Worm (Caenorhabditis elegans) whole organism, young adult: ENCODE measurements around the gene ubq-2.

ENCODE experiments used
- C17E4.6 ChIP-seq: fragments of 200-800 bp; sonication (Bioruptor generic); IDR thresholded peaks from 2 replicates; pipeline ENCODE4 v1.3.6; 2022; ENCODE audit warnings: missing genetic modification reagents, missing genetic modification characterization, missing compliant biosample characterization
- F23B12.7 ChIP-seq: sonication (generic microtip); optimal IDR thresholded peaks from 2 replicates; lab custom pipeline; 2017; ENCODE audit warnings: missing genetic modification characterization, mild to moderate bottlenecking, missing compliant biosample characterization, antibody characterized with exemption, moderate library complexity; ENCODE audit not compliant: insufficient read depth
- F57A8.1 ChIP-seq: fragments of 200-800 bp; sonication (Bioruptor generic); optimal IDR thresholded peaks from 2 replicates; lab custom pipeline; 2018; ENCODE audit warnings: mild to moderate bottlenecking, missing genetic modification characterization, moderate library complexity, missing compliant biosample characterization
- F57C9.4 ChIP-seq: sonication (generic microtip); optimal IDR thresholded peaks from 2 replicates; lab custom pipeline; 2017; ENCODE audit warnings: mild to moderate bottlenecking, missing genetic modification characterization, missing compliant biosample characterization
- K12H6.12 ChIP-seq: fragments of 200-800 bp; sonication (Bioruptor generic); optimal IDR thresholded peaks from 2 replicates; lab custom pipeline; 2018; ENCODE audit warnings: mild to moderate bottlenecking, missing genetic modification characterization, missing compliant biosample characterization
- T26A5.8 ChIP-seq: sonication (generic microtip); optimal IDR thresholded peaks from 2 replicates; lab custom pipeline; 2016; ENCODE audit warnings: missing genetic modification characterization, missing compliant biosample characterization
- ama-1 ChIP-seq, 3 experiments: fragments of 150-350 bp in 1 of 3; sonication (generic microtip) in 2 of 3; optimal IDR thresholded peaks; 2 replicates each; lab custom pipeline; 2014 to 2018; ENCODE audit warnings: missing biosample characterization in 2 of 3, missing genetic modification characterization in 2 of 3, missing genetic modification reagents in 2 of 3
- aptf-2 ChIP-seq: fragments of 200-800 bp; sonication (Bioruptor generic); conservative IDR thresholded peaks from 2 replicates; pipeline ENCODE4 v1.3.6; 2022; ENCODE audit warnings: missing genetic modification reagents, missing genetic modification characterization, missing compliant biosample characterization
- athp-1 ChIP-seq: sonication (generic microtip); optimal IDR thresholded peaks from 2 replicates; lab custom pipeline; 2017; ENCODE audit warnings: mild to moderate bottlenecking, missing genetic modification characterization, missing compliant biosample characterization
- bed-1 ChIP-seq: fragments of 200-800 bp; sonication (Bioruptor generic); IDR thresholded peaks from 2 replicates; pipeline ENCODE4 v1.3.6; 2022; ENCODE audit warnings: missing genetic modification reagents, missing genetic modification characterization, missing compliant biosample characterization
- bed-2 ChIP-seq: fragments of 200-800 bp; sonication (Bioruptor generic); IDR thresholded peaks from 2 replicates; pipeline ENCODE4 v1.3.6; 2022; ENCODE audit warnings: missing genetic modification reagents, missing genetic modification characterization, missing compliant biosample characterization
- cebp-1 ChIP-seq, 2 experiments: fragments of 200-800 bp in 1 of 2; sonication (Bioruptor generic) in 1 of 2; sonication (generic microtip) in 1 of 2; IDR thresholded peaks in 1 of 2; optimal IDR thresholded peaks in 1 of 2; 2 replicates each; pipeline versions ENCODE4 v1.3.6 to Lab custom; 2017 to 2022; ENCODE audit warnings: missing compliant biosample characterization in 2 of 2, missing genetic modification characterization in 2 of 2, mild to moderate bottlenecking in 1 of 2, missing genetic modification reagents in 1 of 2, moderate library complexity in 1 of 2
- ceh-27 ChIP-seq: fragments of 200-800 bp; sonication (Bioruptor generic); optimal IDR thresholded peaks from 2 replicates; lab custom pipeline; 2018; ENCODE audit warnings: mild to moderate bottlenecking, missing genetic modification characterization, moderate library complexity, missing compliant biosample characterization
- ceh-79 ChIP-seq: sonication (generic microtip); optimal IDR thresholded peaks from 2 replicates; lab custom pipeline; 2017; ENCODE audit warnings: mild to moderate bottlenecking, missing genetic modification characterization, missing compliant biosample characterization
- ceh-91 ChIP-seq: fragments of 200-800 bp; sonication (Bioruptor generic); IDR thresholded peaks from 2 replicates; pipeline ENCODE4 v1.3.6; 2022; ENCODE audit warnings: missing genetic modification reagents, missing genetic modification characterization, missing compliant biosample characterization
- chd-7 ChIP-seq: sonication (generic microtip); optimal IDR thresholded peaks from 2 replicates; lab custom pipeline; 2016; ENCODE audit warnings: mild to moderate bottlenecking, missing genetic modification characterization, moderate library complexity, missing compliant biosample characterization
- dox-1 ChIP-seq: fragments of 200-800 bp; sonication (Bioruptor generic); IDR thresholded peaks from 2 replicates; pipeline ENCODE4 v1.3.6; 2022; ENCODE audit warnings: missing genetic modification reagents, missing genetic modification characterization, missing compliant biosample characterization
- egl-18 ChIP-seq: fragments of 200-800 bp; sonication (Bioruptor generic); IDR thresholded peaks from 2 replicates; pipeline ENCODE4 v1.3.6; 2022; ENCODE audit warnings: missing genetic modification reagents, missing genetic modification characterization, missing compliant biosample characterization
- egl-44 ChIP-seq: fragments of 200-800 bp; sonication (Bioruptor generic); IDR thresholded peaks from 2 replicates; pipeline ENCODE4 v1.3.6; 2022; ENCODE audit warnings: missing genetic modification reagents, missing genetic modification characterization, missing compliant biosample characterization
- egrh-3 ChIP-seq: fragments of 200-800 bp; sonication (Bioruptor generic); IDR thresholded peaks from 2 replicates; pipeline ENCODE4 v1.3.6; 2022; ENCODE audit warnings: missing genetic modification reagents, missing genetic modification characterization, missing compliant biosample characterization
- ekl-4 ChIP-seq: fragments of 200-800 bp; sonication (Bioruptor generic); IDR thresholded peaks from 2 replicates; pipeline ENCODE4 v1.3.6; 2022; ENCODE audit warnings: missing genetic modification reagents, missing genetic modification characterization, missing compliant biosample characterization
- hlh-12 ChIP-seq: sonication (generic microtip); optimal IDR thresholded peaks from 2 replicates; lab custom pipeline; 2016; ENCODE audit warnings: missing genetic modification characterization, missing compliant biosample characterization
- hrde-1 ChIP-seq: sonication (generic microtip); optimal IDR thresholded peaks from 2 replicates; lab custom pipeline; 2016; ENCODE audit warnings: missing genetic modification characterization, mild to moderate bottlenecking, missing compliant biosample characterization, moderate library complexity, missing genotype, missing genetic modification reagents, borderline replicate concordance
- let-607 ChIP-seq, 2 experiments: fragments of 200-800 bp in 1 of 2; sonication (Bioruptor generic) in 1 of 2; sonication (generic microtip) in 1 of 2; optimal IDR thresholded peaks; 2 replicates each; lab custom pipeline; 2016 to 2018; ENCODE audit warnings: mild to moderate bottlenecking in 2 of 2, missing compliant biosample characterization in 2 of 2, missing genetic modification characterization in 2 of 2, moderate library complexity in 2 of 2, missing genotype in 1 of 2
- lin-35 ChIP-seq, 3 experiments: fragments of 150-350 bp in 2 of 3; sonication (generic microtip) in 1 of 3; optimal IDR thresholded peaks; 2 replicates each; lab custom pipeline; 2014 to 2018; ENCODE audit warnings: missing biosample characterization in 3 of 3, missing genetic modification characterization in 3 of 3, missing genetic modification reagents in 3 of 3
- lsy-27 ChIP-seq: sonication (generic microtip); optimal IDR thresholded peaks from 2 replicates; lab custom pipeline; 2017; ENCODE audit warnings: missing genetic modification characterization, mild to moderate bottlenecking, missing compliant biosample characterization, antibody characterized with exemption, missing genotype, borderline replicate concordance; ENCODE audit not compliant: insufficient read depth
- madf-10 ChIP-seq: sonication (generic microtip); optimal IDR thresholded peaks from 2 replicates; lab custom pipeline; 2016; ENCODE audit warnings: mild to moderate bottlenecking, missing genetic modification characterization, missing compliant biosample characterization
- madf-3 ChIP-seq: fragments of 200-800 bp; sonication (Bioruptor generic); IDR thresholded peaks from 2 replicates; pipeline ENCODE4 v1.3.6; 2022; ENCODE audit warnings: missing genetic modification reagents, missing genetic modification characterization, missing compliant biosample characterization
- madf-6 ChIP-seq: fragments of 200-800 bp; sonication (Bioruptor generic); IDR thresholded peaks from 2 replicates; pipeline ENCODE4 v1.3.6; 2022; ENCODE audit warnings: missing genetic modification reagents, missing genetic modification characterization, missing compliant biosample characterization
- madf-8 ChIP-seq: fragments of 200-800 bp; sonication (Bioruptor generic); conservative IDR thresholded peaks from 2 replicates; pipeline ENCODE4 v1.3.6; 2022; ENCODE audit warnings: missing genetic modification reagents, missing genetic modification characterization, missing compliant biosample characterization
- mcd-1 ChIP-seq: fragments of 200-800 bp; sonication (Bioruptor generic); IDR thresholded peaks from 2 replicates; pipeline ENCODE4 v1.3.6; 2022; ENCODE audit warnings: missing genetic modification reagents, missing genetic modification characterization, missing compliant biosample characterization
- mxl-1 ChIP-seq: sonication (generic microtip); optimal IDR thresholded peaks from 2 replicates; lab custom pipeline; 2016; ENCODE audit warnings: missing genetic modification characterization, missing compliant biosample characterization
- nfya-1 ChIP-seq: sonication (generic microtip); optimal IDR thresholded peaks from 2 replicates; lab custom pipeline; 2017; ENCODE audit warnings: antibody characterized with exemption, missing compliant biosample characterization, missing genetic modification characterization, borderline replicate concordance; ENCODE audit not compliant: insufficient read depth
- nhr-120 ChIP-seq: fragments of 200-800 bp; sonication (Bioruptor generic); IDR thresholded peaks from 2 replicates; pipeline ENCODE4 v1.3.6; 2022; ENCODE audit warnings: missing genetic modification characterization, missing compliant biosample characterization
- nhr-27 ChIP-seq: fragments of 200-800 bp; sonication (Bioruptor generic); optimal IDR thresholded peaks from 2 replicates; lab custom pipeline; 2018; ENCODE audit warnings: mild to moderate bottlenecking, missing genetic modification characterization, moderate library complexity, missing compliant biosample characterization
- rcor-1 ChIP-seq: fragments of 200-800 bp; sonication (Bioruptor generic); IDR thresholded peaks from 2 replicates; pipeline ENCODE4 v1.3.6; 2022; ENCODE audit warnings: missing genetic modification reagents, missing genetic modification characterization, missing compliant biosample characterization
- rpc-1 ChIP-seq, 2 experiments: fragments of 150-350 bp in 1 of 2; sonication (generic microtip) in 1 of 2; optimal IDR thresholded peaks; 2 replicates each; lab custom pipeline; 2014 to 2018; ENCODE audit warnings: missing biosample characterization in 1 of 2, missing genetic modification characterization in 1 of 2, missing genetic modification reagents in 1 of 2, missing genotype in 1 of 2
- sdz-38 ChIP-seq: sonication (generic microtip); optimal IDR thresholded peaks from 2 replicates; lab custom pipeline; 2016; ENCODE audit warnings: missing genotype, missing genetic modification characterization, missing compliant biosample characterization
- snpc-4 ChIP-seq, 5 experiments: fragments of 150-350 bp in 1 of 5; sonication (generic microtip) in 4 of 5; optimal IDR thresholded peaks; 2 replicates each; lab custom pipeline; 2014 to 2018; ENCODE audit warnings: missing genetic modification characterization in 5 of 5, missing biosample characterization in 3 of 5, antibody characterized with exemption in 2 of 5, mild to moderate bottlenecking in 2 of 5, missing compliant biosample characterization in 2 of 5, missing genotype in 2 of 5, moderate library complexity in 2 of 5, missing genetic modification reagents in 1 of 5
- unc-62 ChIP-seq: fragments of 150-350 bp; optimal IDR thresholded peaks from 2 replicates; lab custom pipeline; 2014; ENCODE audit warnings: missing biosample characterization, missing genetic modification reagents, missing genetic modification characterization
- zfh-2 ChIP-seq: fragments of 200-800 bp; sonication (Bioruptor generic); conservative IDR thresholded peaks from 2 replicates; pipeline ENCODE4 v1.3.6; 2022; ENCODE audit warnings: missing genetic modification reagents, missing genetic modification characterization, missing compliant biosample characterization
- zim-3 ChIP-seq: sonication (generic microtip); optimal IDR thresholded peaks from 2 replicates; lab custom pipeline; 2017; ENCODE audit warnings: mild to moderate bottlenecking, missing genetic modification characterization, moderate library complexity, missing compliant biosample characterization
- ztf-22 ChIP-seq: fragments of 200-800 bp; sonication (Bioruptor generic); optimal IDR thresholded peaks from 2 replicates; lab custom pipeline; 2018; ENCODE audit warnings: mild to moderate bottlenecking, missing genetic modification characterization, moderate library complexity, missing compliant biosample characterization
- ztf-6 ChIP-seq: fragments of 200-800 bp; sonication (Bioruptor generic); IDR thresholded peaks from 2 replicates; pipeline ENCODE4 v1.3.6; 2022; ENCODE audit warnings: missing genetic modification reagents, missing genetic modification characterization, missing compliant biosample characterization

Gene ubq-2

ce11 chrIII:12931786-12932427 is 46.4 kb downstream of the ubq-2 start, which contains the start of gene rbm-7 (continued):
- TF ChIP-seq ceh-79 (tag; lab: Kevin White, UChicago) (no peak), mxl-1 (tag; lab: Kevin White, UChicago) (no peak), nfya-1 (tag; lab: Kevin White, UChicago) (no peak), nhr-27 (no peak), K12H6.12 (tag; lab: Kevin White, UChicago) (peak; percentile 32), madf-8 (GFP tag; lab: Robert Waterston, UW) (peak; percentile 25; the same call in 1 of the 2 replicates), hrde-1 (no peak), F57C9.4 (tag; lab: Kevin White, UChicago) (no peak), lsy-27 (tag; lab: Kevin White, UChicago) (no peak), rcor-1 (GFP tag; lab: Robert Waterston, UW) (0 out of 2 replicates have a peak, but pooled peaks have one; percentile 31), bed-1 (no peak), C17E4.6 (GFP tag; lab: Robert Waterston, UW) (no peak), chd-7 (tag; lab: Kevin White, UChicago) (no peak), nhr-120 (no peak), ama-1 (optimal IDR thresholded peaks at IDR 0.05; lab: Kevin White, UChicago) (no peak), ama-1 (GFP tag; optimal IDR thresholded peaks at IDR 0.05; lab: Kevin White, UChicago) (no peak), egl-18 (no peak), let-607 (tag; optimal IDR thresholded peaks at IDR 0.05; lab: Kevin White, UChicago) (peak; percentile 11 to 36), hlh-12 (tag; lab: Kevin White, UChicago) (no peak)

ce11 chrIII:12931108-12931507 is 47.2 kb downstream of the ubq-2 start:
- TF ChIP-seq madf-6, result 0 out of 2 replicates have a peak, but pooled peaks have one; percentile 21
- no peak for TF ChIP-seq ztf-6
- no peak for TF ChIP-seq madf-10
- no peak for TF ChIP-seq aptf-2 (GFP tag; lab: Robert Waterston, UW)
- TF ChIP-seq dox-1 (GFP tag; lab: Robert Waterston, UW), result no peak
- TF ChIP-seq ceh-91 (GFP tag; lab: Robert Waterston, UW), result no peak
- TF ChIP-seq F57A8.1 (GFP tag; lab: Kevin White, UChicago), result no peak
- TF ChIP-seq athp-1 (tag; lab: Kevin White, UChicago), result no peak
- no peak for TF ChIP-seq ztf-22 (GFP tag; lab: Kevin White, UChicago)
- TF ChIP-seq sdz-38, result no peak
- TF ChIP-seq ekl-4 (GFP tag; lab: Robert Waterston, UW), result no peak
- TF ChIP-seq lin-35 (GFP tag; optimal IDR thresholded peaks at IDR 0.05; lab: Kevin White, UChicago), result no peak
- no peak for TF ChIP-seq cebp-1 (GFP tag; IDR thresholded peaks at IDR 0.05; lab: Robert Waterston, UW)
- no peak for TF ChIP-seq cebp-1 (tag; optimal IDR thresholded peaks at IDR 0.05; lab: Kevin White, UChicago)
- no peak for TF ChIP-seq egl-44 (GFP tag; lab: Robert Waterston, UW)
- no peak for TF ChIP-seq egl-18
- TF ChIP-seq T26A5.8, result no peak
- no peak for TF ChIP-seq ceh-27 (GFP tag; lab: Kevin White, UChicago)
- TF ChIP-seq zim-3, result no peak
- TF ChIP-seq F23B12.7 (tag; lab: Kevin White, UChicago), result no peak
- peak; percentile 95 for TF ChIP-seq zfh-2 (GFP tag; lab: Robert Waterston, UW)
- 0 out of 2 replicates have a peak, but pooled peaks have one; percentile 11 for TF ChIP-seq mcd-1 (GFP tag; lab: Robert Waterston, UW)
- peak; percentile 30; the same call in 1 of the 2 replicates for TF ChIP-seq egrh-3 (GFP tag; lab: Robert Waterston, UW)
- TF ChIP-seq snpc-4 (GFP tag; optimal IDR thresholded peaks at IDR 0.05; lab: Kevin White, UChicago), result no peak
- TF ChIP-seq snpc-4 (tag; optimal IDR thresholded peaks at IDR 0.05; lab: Kevin White, UChicago), result no peak
- no peak for TF ChIP-seq bed-2 (GFP tag; lab: Robert Waterston, UW)
- no peak for TF ChIP-seq rpc-1 (optimal IDR thresholded peaks at IDR 0.05; lab: Kevin White, UChicago)
- no peak for TF ChIP-seq rpc-1 (tag; optimal IDR thresholded peaks at IDR 0.05; lab: Kevin White, UChicago)
- no peak for TF ChIP-seq madf-3 (GFP tag; lab: Robert Waterston, UW)
- no peak for TF ChIP-seq unc-62
